Worm (Caenorhabditis elegans) whole organism, L4 larva: ENCODE data around the gene D2045.7.

Experiments
- F10B5.3 ChIP-seq: sonication (generic microtip); optimal IDR thresholded peaks from 2 replicates; lab custom pipeline; 2016; ENCODE audit warnings: mild to moderate bottlenecking, missing genetic modification characterization, missing compliant biosample characterization
- aly-2 ChIP-seq: sonication (generic microtip); optimal IDR thresholded peaks from 2 replicates; lab custom pipeline; 2018; ENCODE audit warnings: missing biosample characterization, missing genetic modification characterization
- daf-19 ChIP-seq: fragments of 200-800 bp; sonication (Bioruptor generic); conservative IDR thresholded peaks from 2 replicates; pipeline ENCODE4 v1.3.6; 2022; ENCODE audit warnings: missing genetic modification characterization, missing compliant biosample characterization
- daf-8 ChIP-seq: fragments of 200-800 bp; sonication (Bioruptor generic); IDR thresholded peaks from 2 replicates; pipeline ENCODE4 v1.3.6; 2022; ENCODE audit warnings: missing genetic modification characterization, missing compliant biosample characterization
- dmd-6 ChIP-seq: fragments of 200-800 bp; sonication (Bioruptor generic); IDR thresholded peaks from 2 replicates; pipeline ENCODE4 v1.3.6; 2022; ENCODE audit warnings: missing genetic modification reagents, missing genetic modification characterization, missing compliant biosample characterization
- hlh-11 ChIP-seq: fragments of 200-800 bp; sonication (Bioruptor generic); optimal IDR thresholded peaks from 2 replicates; lab custom pipeline; 2018; ENCODE audit warnings: mild to moderate bottlenecking, missing genetic modification characterization, missing compliant biosample characterization
- lin-1 ChIP-seq: fragments of 200-800 bp; sonication (Bioruptor generic); IDR thresholded peaks from 2 replicates; pipeline ENCODE4 v1.3.6; 2022; ENCODE audit warnings: missing genetic modification reagents, missing genetic modification characterization, missing compliant biosample characterization
- nhr-28 ChIP-seq: fragments of 150-350 bp; optimal IDR thresholded peaks from 2 replicates; lab custom pipeline; 2014; ENCODE audit warnings: missing biosample characterization, missing genetic modification characterization
- nhr-42 ChIP-seq: fragments of 200-800 bp; sonication (Bioruptor generic); IDR thresholded peaks from 2 replicates; pipeline ENCODE4 v1.3.6; 2022; ENCODE audit warnings: missing genetic modification characterization, missing compliant biosample characterization
- nhr-76 ChIP-seq: fragments of 150-350 bp; optimal IDR thresholded peaks from 2 replicates; lab custom pipeline; 2014; ENCODE audit warnings: missing biosample characterization, missing genetic modification characterization
- saeg-2 ChIP-seq: fragments of 200-800 bp; sonication (Bioruptor generic); IDR thresholded peaks from 2 replicates; pipeline ENCODE4 v1.3.6; 2022; ENCODE audit warnings: missing genetic modification reagents, missing genetic modification characterization, missing compliant biosample characterization
- unc-39 ChIP-seq: sonication (generic microtip); optimal IDR thresholded peaks from 2 replicates; lab custom pipeline; 2017; ENCODE audit warnings: missing biosample characterization, missing genetic modification characterization

ce11 chrIII:10481497-10481896, 2.2 kb downstream of the D2045.7 start:
- no peak for TF ChIP-seq nhr-42
- TF ChIP-seq hlh-11 (tag; lab: Kevin White, UChicago) = peak; percentile 11
- TF ChIP-seq daf-8 (GFP tag; lab: Robert Waterston, UW) = no peak
- no peak for TF ChIP-seq saeg-2 (GFP tag; lab: Robert Waterston, UW)
- TF ChIP-seq F10B5.3 (tag; lab: Kevin White, UChicago) = no peak
- no peak for TF ChIP-seq aly-2 (tag; lab: Kevin White, UChicago)
- TF ChIP-seq unc-39 (tag; lab: Kevin White, UChicago) = no peak
- TF ChIP-seq lin-1 (GFP tag; lab: Robert Waterston, UW) = no peak
- no peak for TF ChIP-seq daf-19 (GFP tag; lab: Robert Waterston, UW)
- TF ChIP-seq dmd-6 (GFP tag; lab: Robert Waterston, UW) = 0 out of 2 replicates have a peak, but pooled peaks have one; percentile 25
- no peak for TF ChIP-seq nhr-28 (tag; lab: Kevin White, UChicago)
- TF ChIP-seq nhr-76 (tag; lab: Kevin White, UChicago) = no peak
